Fruit fly (Drosophila melanogaster): ENCODE results near the gene sif.
A peak's percentile ranks its signal among the peaks of the same experiment; 100 is the strongest.

DNA sequence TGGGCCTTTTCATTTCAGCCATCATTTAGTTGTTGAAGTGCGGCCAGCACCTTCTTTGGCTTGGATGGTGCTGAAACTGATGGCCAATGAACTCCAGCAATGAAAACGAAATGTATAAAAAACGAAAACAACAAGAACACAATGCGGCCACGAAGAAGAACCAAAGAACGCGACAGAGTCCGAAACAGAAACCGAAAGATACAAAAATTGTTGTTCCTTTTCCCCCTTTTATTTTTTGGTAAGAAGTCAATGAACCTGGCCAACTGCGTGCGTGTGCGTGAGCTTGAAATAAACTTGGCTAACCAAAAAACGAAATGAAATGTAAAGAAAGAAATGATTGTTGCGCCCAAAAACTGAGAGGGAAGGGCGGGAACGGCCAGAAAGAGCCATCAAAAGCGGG, 29.9 kb upstream of the sif start:
- TF ChIP-seq CG17806 (tag; optimal IDR thresholded peaks at IDR 0.05) (no peak), CG10348 (GFP tag; IDR thresholded peaks at IDR 0.05) (no peak), CG15710 (tag; optimal IDR thresholded peaks at IDR 0.05) (no peak), EcR (GFP tag; optimal IDR thresholded peaks at IDR 0.05) (peak; percentile 59), gl (tag; optimal IDR thresholded peaks at IDR 0.05) (no peak), D1 (tag; optimal IDR thresholded peaks at IDR 0.05) (no peak), Ets98B (GFP tag; IDR thresholded peaks at IDR 0.05) (no peak), Pif1B (GFP tag; optimal IDR thresholded peaks at IDR 0.05) (no peak)

Data from whole organism, pupa.